Worm (Caenorhabditis elegans) whole organism, mixed stage, embryonic: ENCODE data around the gene T15H9.4.

ENCODE experiments used
- M03D4.4 ChIP-seq: sonication (generic microtip); optimal IDR thresholded peaks from 2 replicates; lab custom pipeline; 2017; ENCODE audit warnings: mild to moderate bottlenecking, missing genetic modification characterization, missing compliant biosample characterization
- bed-3 ChIP-seq: fragments of 200-800 bp; sonication (Bioruptor generic); optimal IDR thresholded peaks from 3 replicates; lab custom pipeline; 2018; ENCODE audit warnings: mild to moderate bottlenecking, missing genetic modification characterization, moderate library complexity, missing compliant biosample characterization
- blmp-1 ChIP-seq: fragments of 150-350 bp; optimal IDR thresholded peaks from 2 replicates; lab custom pipeline; 2014; ENCODE audit warnings: missing biosample characterization, missing genetic modification characterization
- ceh-39 ChIP-seq: fragments of 150-350 bp; optimal IDR thresholded peaks from 2 replicates; lab custom pipeline; 2014; ENCODE audit warnings: missing biosample characterization, missing genetic modification characterization
- ceh-83 ChIP-seq: fragments of 200-800 bp; sonication (Bioruptor generic); optimal IDR thresholded peaks from 2 replicates; lab custom pipeline; 2018; ENCODE audit warnings: mild to moderate bottlenecking, missing genetic modification characterization, missing compliant biosample characterization
- cnd-1 ChIP-seq: fragments of 200-800 bp; sonication (Bioruptor generic); optimal IDR thresholded peaks from 2 replicates; lab custom pipeline; 2018; ENCODE audit warnings: mild to moderate bottlenecking, missing genetic modification characterization, missing compliant biosample characterization
- drap-1 ChIP-seq: fragments of 200-800 bp; sonication (Bioruptor generic); optimal IDR thresholded peaks from 3 replicates; lab custom pipeline; 2018; ENCODE audit warnings: mild to moderate bottlenecking, missing genetic modification characterization, missing compliant biosample characterization
- elt-1 ChIP-seq: sonication (generic microtip); optimal IDR thresholded peaks from 2 replicates; lab custom pipeline; 2017; ENCODE audit warnings: missing genetic modification characterization, mild to moderate bottlenecking, missing compliant biosample characterization, antibody characterized with exemption, moderate library complexity, borderline replicate concordance; ENCODE audit not compliant: insufficient read depth
- elt-3 ChIP-seq: fragments of 150-350 bp; optimal IDR thresholded peaks from 2 replicates; lab custom pipeline; 2014; ENCODE audit warnings: missing biosample characterization, missing genetic modification characterization
- flh-1 ChIP-seq: fragments of 200-800 bp; sonication (Bioruptor generic); optimal IDR thresholded peaks from 2 replicates; lab custom pipeline; 2018; ENCODE audit warnings: mild to moderate bottlenecking, missing genetic modification characterization, moderate library complexity, missing compliant biosample characterization
- ham-2 ChIP-seq: fragments of 200-800 bp; sonication (Bioruptor generic); optimal IDR thresholded peaks from 2 replicates; lab custom pipeline; 2018; ENCODE audit warnings: mild to moderate bottlenecking, missing genetic modification characterization, missing compliant biosample characterization
- hlh-1 ChIP-seq: fragments of 150-350 bp; optimal IDR thresholded peaks from 2 replicates; lab custom pipeline; 2014; ENCODE audit warnings: missing biosample characterization, missing genetic modification reagents, missing genetic modification characterization
- lin-13 ChIP-seq: fragments of 150-350 bp; optimal IDR thresholded peaks from 2 replicates; lab custom pipeline; 2014; ENCODE audit warnings: missing biosample characterization, missing genetic modification characterization
- lin-32 ChIP-seq: fragments of 200-800 bp; sonication (Bioruptor generic); optimal IDR thresholded peaks from 2 replicates; lab custom pipeline; 2018; ENCODE audit warnings: mild to moderate bottlenecking, missing genetic modification characterization, missing compliant biosample characterization
- lsy-2 ChIP-seq: fragments of 150-350 bp; optimal IDR thresholded peaks from 2 replicates; lab custom pipeline; 2014; ENCODE audit warnings: missing biosample characterization, missing genetic modification characterization
- mab-5 ChIP-seq: fragments of 150-350 bp; optimal IDR thresholded peaks from 2 replicates; lab custom pipeline; 2014; ENCODE audit warnings: missing biosample characterization, missing genetic modification characterization
- mep-1 ChIP-seq: fragments of 150-350 bp; optimal IDR thresholded peaks from 2 replicates; lab custom pipeline; 2017; ENCODE audit warnings: missing biosample characterization, missing genetic modification reagents, missing genetic modification characterization, inconsistent platforms
- mls-2 ChIP-seq: sonication (generic microtip); optimal IDR thresholded peaks from 2 replicates; lab custom pipeline; 2016; ENCODE audit warnings: mild to moderate bottlenecking, missing genetic modification characterization, moderate library complexity, missing compliant biosample characterization
- nhr-12 ChIP-seq: fragments of 150-350 bp; optimal IDR thresholded peaks from 2 replicates; lab custom pipeline; 2014; ENCODE audit warnings: missing biosample characterization, missing genetic modification characterization
- nhr-2 ChIP-seq: fragments of 150-350 bp; optimal IDR thresholded peaks from 2 replicates; lab custom pipeline; 2014; ENCODE audit warnings: missing biosample characterization, missing genetic modification characterization
- nhr-237 ChIP-seq: fragments of 150-350 bp; optimal IDR thresholded peaks from 2 replicates; lab custom pipeline; 2014; ENCODE audit warnings: missing biosample characterization, missing genetic modification characterization
- nhr-28 ChIP-seq: fragments of 150-350 bp; optimal IDR thresholded peaks from 2 replicates; lab custom pipeline; 2014; ENCODE audit warnings: missing biosample characterization, missing genetic modification characterization
- nhr-76 ChIP-seq: sonication (generic microtip); optimal IDR thresholded peaks from 2 replicates; lab custom pipeline; 2017; ENCODE audit warnings: missing biosample characterization, missing genetic modification characterization
- pha-4 ChIP-seq: fragments of 150-350 bp; optimal IDR thresholded peaks from 2 replicates; lab custom pipeline; 2018; ENCODE audit warnings: missing biosample characterization, missing genetic modification reagents, missing genetic modification characterization
- sem-2 ChIP-seq: fragments of 200-800 bp; sonication (Bioruptor generic); optimal IDR thresholded peaks from 2 replicates; lab custom pipeline; 2018; ENCODE audit warnings: mild to moderate bottlenecking, missing genetic modification characterization, missing compliant biosample characterization
- snpc-4 ChIP-seq: fragments of 150-350 bp; optimal IDR thresholded peaks from 2 replicates; lab custom pipeline; 2014; ENCODE audit warnings: missing biosample characterization, missing genetic modification characterization
- sptf-1 ChIP-seq: sonication (generic microtip); optimal IDR thresholded peaks from 2 replicates; lab custom pipeline; 2017; ENCODE audit warnings: mild to moderate bottlenecking, missing genetic modification characterization, moderate library complexity, missing compliant biosample characterization
- tbx-8 ChIP-seq: fragments of 200-800 bp; sonication (Bioruptor generic); optimal IDR thresholded peaks from 2 replicates; lab custom pipeline; 2018; ENCODE audit warnings: mild to moderate bottlenecking, missing genetic modification characterization, moderate library complexity, missing compliant biosample characterization
- unc-120 ChIP-seq: sonication (generic microtip); optimal IDR thresholded peaks from 2 replicates; lab custom pipeline; 2017; ENCODE audit warnings: missing genetic modification characterization, missing compliant biosample characterization; ENCODE audit not compliant: poor library complexity, severe bottlenecking
- unc-39 ChIP-seq: fragments of 150-350 bp; optimal IDR thresholded peaks from 2 replicates; lab custom pipeline; 2014; ENCODE audit warnings: missing biosample characterization, missing genetic modification characterization
- unc-62 ChIP-seq: fragments of 150-350 bp; optimal IDR thresholded peaks from 2 replicates; lab custom pipeline; 2014; ENCODE audit warnings: missing biosample characterization, missing genetic modification reagents, missing genetic modification characterization
- zip-8 ChIP-seq: fragments of 150-350 bp; optimal IDR thresholded peaks from 2 replicates; lab custom pipeline; 2014; ENCODE audit warnings: missing biosample characterization, missing genetic modification characterization
- ztf-11 ChIP-seq: fragments of 150-350 bp; optimal IDR thresholded peaks from 2 replicates; lab custom pipeline; 2014; ENCODE audit warnings: missing biosample characterization, missing genetic modification characterization

Gene T15H9.4

ce11 chrII:9575670-9576069 is 36.0 kb upstream of the T15H9.4 start, which contains the start of gene exc-7:
exc-7 (plus strand) TSS chrII:9575970.
- no peak for TF ChIP-seq snpc-4 (tag; lab: Kevin White, UChicago)
- TF ChIP-seq lsy-2 (tag; lab: Kevin White, UChicago) = no peak
- TF ChIP-seq elt-1 = no peak
- no peak for TF ChIP-seq sptf-1 (tag; lab: Kevin White, UChicago)
- TF ChIP-seq sem-2 = no peak
- TF ChIP-seq mls-2 = no peak
- no peak for TF ChIP-seq unc-120 (tag; lab: Kevin White, UChicago)
- no peak for TF ChIP-seq ceh-83
- TF ChIP-seq nhr-2 (tag; lab: Kevin White, UChicago) = no peak
- no peak for TF ChIP-seq nhr-237 (tag; lab: Kevin White, UChicago)
- no peak for TF ChIP-seq lin-32 (GFP tag; lab: Kevin White, UChicago)

DNA sequence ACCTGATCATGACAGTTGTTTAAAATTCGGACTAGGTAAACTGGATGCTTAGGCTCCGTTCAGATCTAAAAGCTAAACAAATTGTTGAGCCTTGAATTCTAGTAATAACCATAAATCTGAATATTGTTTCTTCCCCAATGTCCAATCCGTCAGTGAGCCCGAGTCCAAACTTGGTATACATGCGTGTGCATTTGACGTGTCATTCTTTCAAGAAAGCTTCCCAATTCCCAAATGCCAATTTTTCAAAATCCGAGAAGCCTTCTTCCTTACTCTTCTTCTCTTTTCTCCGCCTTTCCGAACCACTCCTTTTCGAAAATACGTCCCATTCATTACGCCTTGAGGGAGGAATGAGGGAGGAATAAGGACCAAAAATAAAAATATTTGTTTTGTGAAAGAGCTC is 35.0 kb upstream of the T15H9.4 start:
- no peak for TF ChIP-seq nhr-12 (tag; lab: Kevin White, UChicago)

DNA sequence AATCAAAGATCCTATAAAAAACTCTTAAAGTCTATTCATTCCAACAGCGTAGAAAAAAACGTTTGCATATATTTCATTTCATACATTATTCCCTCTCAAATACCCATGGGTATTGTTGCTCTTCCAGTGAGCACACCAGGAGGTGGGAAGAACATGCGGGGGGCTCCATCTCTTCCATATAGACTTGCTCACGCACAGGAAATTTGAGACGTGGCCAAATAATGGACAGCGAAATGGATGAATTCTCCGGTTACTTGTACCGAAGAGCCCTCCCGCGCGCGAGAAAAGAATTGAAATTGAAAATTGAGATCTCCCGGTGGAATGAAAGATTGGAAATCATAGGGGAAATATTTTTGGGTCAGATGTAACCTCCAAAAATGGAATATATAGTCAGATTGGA is 34.0 kb upstream of the T15H9.4 start:
- TF ChIP-seq unc-62 (no peak), flh-1 (GFP tag; lab: Kevin White, UChicago) (no peak), bed-3 (GFP tag; lab: Kevin White, UChicago) (no peak), ham-2 (no peak), elt-3 (tag; lab: Kevin White, UChicago) (no peak), unc-39 (tag; lab: Kevin White, UChicago) (no peak), nhr-2 (tag; lab: Kevin White, UChicago) (no peak), unc-120 (tag; lab: Kevin White, UChicago) (no peak), lin-13 (tag; lab: Kevin White, UChicago) (no peak), drap-1 (GFP tag; lab: Kevin White, UChicago) (no peak), blmp-1 (no peak), tbx-8 (GFP tag; lab: Kevin White, UChicago) (no peak), nhr-12 (tag; lab: Kevin White, UChicago) (no peak)

ce11 chrII:9583461-9583860 is 28.2 kb upstream of the T15H9.4 start, which contains the start of gene wee-1.1:
wee-1.1 (minus strand) TSS chrII:9583561.
- TF ChIP-seq pha-4 (tag; lab: Kevin White, UChicago) (no peak), unc-39 (tag; lab: Kevin White, UChicago) (no peak), mep-1 (tag; lab: Kevin White, UChicago) (no peak), nhr-12 (tag; lab: Kevin White, UChicago) (no peak), nhr-237 (tag; lab: Kevin White, UChicago) (no peak), nhr-2 (tag; lab: Kevin White, UChicago) (no peak), mab-5 (tag; lab: Kevin White, UChicago) (no peak), cnd-1 (tag; lab: Kevin White, UChicago) (no peak), ceh-39 (tag; lab: Kevin White, UChicago) (no peak), nhr-76 (tag; lab: Kevin White, UChicago) (no peak), elt-3 (tag; lab: Kevin White, UChicago) (no peak), tbx-8 (GFP tag; lab: Kevin White, UChicago) (no peak), sem-2 (no peak), ztf-11 (no peak), lin-32 (GFP tag; lab: Kevin White, UChicago) (no peak), M03D4.4 (no peak), blmp-1 (no peak), hlh-1 (tag; lab: Kevin White, UChicago) (no peak)
- TF ChIP-seq, all 35 proteins: peak for 0

- peak; percentile 52 for TF ChIP-seq nhr-28
- TF ChIP-seq sptf-1 (tag; lab: Kevin White, UChicago) = no peak
- no peak for TF ChIP-seq ztf-11
- TF ChIP-seq zip-8 = no peak
- TF ChIP-seq ham-2 = no peak
- no peak for TF ChIP-seq nhr-12 (tag; lab: Kevin White, UChicago)
- no peak for TF ChIP-seq flh-1 (GFP tag; lab: Kevin White, UChicago)
These were observed 24.9 kb upstream of the T15H9.4 start, which contains the start of gene ugt-58 for ce11 chrII:9586734-9587209. ugt-58 (minus strand) TSS chrII:9586784.
